Worm (Caenorhabditis elegans) whole organism, L2 larva: ENCODE results near the gene F28F5.6.

ENCODE experiments used
- F13H6.1 ChIP-seq: sonication (generic microtip); optimal IDR thresholded peaks from 2 replicates; lab custom pipeline; 2016; ENCODE audit warnings: missing genetic modification characterization, missing compliant biosample characterization
- aly-2 ChIP-seq: fragments of 150-350 bp; optimal IDR thresholded peaks from 2 replicates; lab custom pipeline; 2014; ENCODE audit warnings: missing biosample characterization, missing genetic modification characterization
- ama-1 ChIP-seq: fragments of 150-350 bp; optimal IDR thresholded peaks from 2 replicates; lab custom pipeline; 2018; ENCODE audit warnings: inconsistent platforms
- fos-1 ChIP-seq: fragments of 150-350 bp; optimal IDR thresholded peaks from 2 replicates; lab custom pipeline; 2014; ENCODE audit warnings: missing biosample characterization, missing genetic modification characterization
- gmeb-1 ChIP-seq: fragments of 150-350 bp; optimal IDR thresholded peaks from 2 replicates; lab custom pipeline; 2014; ENCODE audit warnings: missing biosample characterization, missing genetic modification characterization
- nhr-11 ChIP-seq: fragments of 150-350 bp; optimal IDR thresholded peaks from 2 replicates; lab custom pipeline; 2014; ENCODE audit warnings: missing biosample characterization, missing genetic modification characterization
- nhr-23 ChIP-seq: fragments of 150-350 bp; optimal IDR thresholded peaks from 2 replicates; lab custom pipeline; 2014; ENCODE audit warnings: missing biosample characterization, missing genetic modification reagents, missing genetic modification characterization
- nhr-237 ChIP-seq: fragments of 150-350 bp; optimal IDR thresholded peaks from 2 replicates; lab custom pipeline; 2014; ENCODE audit warnings: missing biosample characterization, missing genetic modification characterization
- nhr-77 ChIP-seq: fragments of 150-350 bp; optimal IDR thresholded peaks from 2 replicates; lab custom pipeline; 2014; ENCODE audit warnings: missing biosample characterization, missing genetic modification characterization
- skn-1 ChIP-seq: sonication (generic microtip); optimal IDR thresholded peaks from 2 replicates; lab custom pipeline; 2017; ENCODE audit warnings: missing biosample characterization, missing genetic modification characterization
- sma-3 ChIP-seq: sonication (generic microtip); optimal IDR thresholded peaks from 2 replicates; lab custom pipeline; 2016; ENCODE audit warnings: missing genetic modification reagents, missing genetic modification characterization, missing compliant biosample characterization
- snpc-4 ChIP-seq: fragments of 150-350 bp; optimal IDR thresholded peaks from 2 replicates; lab custom pipeline; 2014; ENCODE audit warnings: missing biosample characterization, missing genetic modification characterization
- unc-62 ChIP-seq: fragments of 150-350 bp; optimal IDR thresholded peaks from 2 replicates; lab custom pipeline; 2014; ENCODE audit warnings: missing biosample characterization, missing genetic modification reagents, missing genetic modification characterization

DNA sequence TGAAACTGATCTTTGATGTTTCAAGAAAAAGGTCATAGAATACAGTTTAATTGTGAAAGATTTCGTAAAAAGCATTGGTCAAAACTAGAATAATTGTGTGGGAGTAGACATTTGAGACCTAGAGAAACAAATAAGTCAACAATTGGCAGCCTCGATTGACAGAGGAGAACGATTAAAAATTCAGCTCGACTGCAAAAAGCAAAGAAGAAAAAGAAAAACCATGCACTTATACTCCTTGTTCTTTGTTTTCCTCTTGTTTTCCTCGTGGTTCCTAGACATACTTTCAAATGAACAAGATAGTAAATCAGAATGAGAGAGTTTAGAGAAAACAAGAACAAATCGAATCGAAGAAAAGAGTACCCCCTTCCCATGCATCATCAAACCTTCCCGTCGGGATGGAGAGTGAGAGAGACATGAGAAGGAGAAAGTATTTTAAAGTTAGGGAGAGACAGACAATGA is 38.2 kb upstream of the F28F5.6 start:
- TF ChIP-seq sma-3 (no peak), fos-1 (tag; lab: Kevin White, UChicago) (peak; percentile 93), aly-2 (tag; lab: Kevin White, UChicago) (no peak), skn-1 (no peak), F13H6.1 (peak; percentile 73), gmeb-1 (peak; percentile 61), nhr-23 (tag; lab: Kevin White, UChicago) (no peak), snpc-4 (no peak), nhr-11 (tag; lab: Kevin White, UChicago) (no peak), nhr-77 (tag; lab: Kevin White, UChicago) (no peak), unc-62 (GFP tag; lab: Kevin White, UChicago) (no peak), nhr-237 (tag; lab: Kevin White, UChicago) (no peak), ama-1 (lab: Kevin White, UChicago) (no peak)
